Fruit fly (Drosophila melanogaster) whole organism, wandering third instar larva: ENCODE measurements around the gene CG18135.

Experiments used
- CG32264 ChIP-seq: fragments of 200-800 bp; sonication (Bioruptor generic); optimal IDR thresholded peaks from 2 replicates; lab custom pipeline; 2016; ENCODE audit warnings: missing biosample characterization, missing genetic modification characterization
- CG9705 ChIP-seq: fragments of 200-800 bp; sonication (Bioruptor generic); optimal IDR thresholded peaks from 2 replicates; lab custom pipeline; 2018; ENCODE audit warnings: missing biosample characterization, mild to moderate bottlenecking, missing genetic modification characterization
- Dfd ChIP-seq: fragments of >200 bp; optimal IDR thresholded peaks from 2 replicates; lab custom pipeline; 2017; ENCODE audit warnings: missing biosample characterization, missing genetic modification characterization
- br ChIP-seq: fragments of 200-800 bp; sonication (Bioruptor generic); optimal IDR thresholded peaks from 2 replicates; lab custom pipeline; 2016; ENCODE audit warnings: missing biosample characterization, missing genetic modification characterization
- dmrt93B ChIP-seq: fragments of 200-800 bp; sonication (Bioruptor generic); optimal IDR thresholded peaks from 2 replicates; lab custom pipeline; 2018; ENCODE audit warnings: missing biosample characterization, mild to moderate bottlenecking, missing genetic modification characterization
- ey ChIP-seq: fragments of 200-800 bp; sonication (Bioruptor generic); optimal IDR thresholded peaks from 2 replicates; lab custom pipeline; 2016; ENCODE audit warnings: missing biosample characterization, missing genetic modification characterization
- foxo ChIP-seq, 2 experiments: fragments of 200-800 bp; sonication (Bioruptor generic); optimal IDR thresholded peaks; 2 replicates in 1 of 2; 3 replicates in 1 of 2; lab custom pipeline; 2016 to 2017; ENCODE audit warnings: missing biosample characterization in 2 of 2, missing genetic modification characterization in 2 of 2
- psq ChIP-seq: fragments of 200-800 bp; sonication (Bioruptor generic); optimal IDR thresholded peaks from 3 replicates; lab custom pipeline; 2017; ENCODE audit warnings: missing biosample characterization, mild to moderate bottlenecking, missing genetic modification characterization, moderate library complexity
- tai ChIP-seq: sonication (Bioruptor generic); optimal IDR thresholded peaks from 2 replicates; lab custom pipeline; 2016; ENCODE audit warnings: missing biosample characterization, missing genetic modification characterization
- usp ChIP-seq: fragments of >200 bp; optimal IDR thresholded peaks from 2 replicates; lab custom pipeline; 2017; ENCODE audit warnings: missing biosample characterization, missing genetic modification characterization

- no peak for TF ChIP-seq ey (GFP tag; lab: Kevin White, UChicago)
- no peak for TF ChIP-seq br (GFP tag; lab: Kevin White, UChicago)
- no peak for TF ChIP-seq Dfd (GFP tag; lab: Kevin White, UChicago)
- no peak for TF ChIP-seq tai (GFP tag; lab: Kevin White, UChicago)
- TF ChIP-seq dmrt93B (GFP tag; lab: Kevin White, UChicago) = no peak
- no peak for TF ChIP-seq CG32264 (GFP tag; lab: Kevin White, UChicago)
- TF ChIP-seq usp (GFP tag; lab: Kevin White, UChicago) = no peak
- no peak for TF ChIP-seq foxo (GFP tag; optimal IDR thresholded peaks at IDR 0.05; lab: Kevin White, UChicago)
- TF ChIP-seq CG9705 (GFP tag; lab: Kevin White, UChicago) = no peak
- no peak for TF ChIP-seq psq (GFP tag; lab: Kevin White, UChicago)
Observed at dm6 chr3L:19041161-19041560, 43.1 kb upstream of the CG18135 start.
